Worm (Caenorhabditis elegans): Measurements from ENCODE around the gene lgg-1.

ce11 chrII:6358232-6358631 is 10.7 kb upstream of the lgg-1 start:
- TF ChIP-seq hrde-1 (tag; optimal IDR thresholded peaks at IDR 0.05; ENCODE audit: borderline replicate concordance) (no peak), repo-1 (tag; optimal IDR thresholded peaks at IDR 0.05) (no peak), attf-6 (GFP tag; IDR thresholded peaks at IDR 0.05) (no peak), ztf-6 (GFP tag; IDR thresholded peaks at IDR 0.05) (no peak), sea-2 (GFP tag; IDR thresholded peaks at IDR 0.05) (no peak), B0019.2 (GFP tag; conservative IDR thresholded peaks at IDR 0.05) (no peak), B0261.1 (tag; optimal IDR thresholded peaks at IDR 0.05) (peak; percentile 52), C17E4.6 (GFP tag; IDR thresholded peaks at IDR 0.05) (no peak)

All from whole organism, young adult.